Fruit fly (Drosophila melanogaster): ENCODE data around the gene PH4alphaSG1.

PH4alphaSG1 gene

DNA sequence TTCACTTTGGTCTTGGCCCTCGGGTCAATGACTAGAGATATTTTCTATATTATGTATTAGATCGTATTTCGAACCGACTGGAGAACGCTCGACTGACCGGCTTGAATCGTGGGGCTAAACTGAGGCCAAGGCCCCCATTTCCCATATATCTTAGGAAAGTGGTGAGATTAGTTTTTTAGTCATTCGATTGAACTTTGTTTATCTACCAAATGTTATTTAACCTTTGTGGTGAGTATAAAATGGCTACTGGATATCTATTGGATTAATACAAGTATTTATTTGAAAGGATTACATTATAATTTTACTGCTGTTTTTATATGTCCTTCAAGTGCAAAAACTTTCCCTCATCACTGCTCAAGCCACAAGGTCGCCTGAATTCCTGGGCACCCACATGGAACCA, 2.1 kb downstream of the PH4alphaSG1 start, which contains the start of gene CG31371:
Gene CG31371, minus strand, starts transcription at position 101 of the 400 bp plus-strand sequence.
- TF ChIP-seq psq (GFP tag; optimal IDR thresholded peaks at IDR 0.05): no peak
- no peak for TF ChIP-seq Rel (GFP tag; optimal IDR thresholded peaks at IDR 0.05)
- no peak for TF ChIP-seq Rel (tag; optimal IDR thresholded peaks at IDR 0.05)
- no peak for TF ChIP-seq br (GFP tag; optimal IDR thresholded peaks at IDR 0.05)
- TF ChIP-seq CG32264 (GFP tag; optimal IDR thresholded peaks at IDR 0.05): no peak
- no peak for TF ChIP-seq N (GFP tag; optimal IDR thresholded peaks at IDR 0.05)
- TF ChIP-seq Myc (optimal IDR thresholded peaks at IDR 0.05): no peak
- no peak for TF ChIP-seq usp (GFP tag; optimal IDR thresholded peaks at IDR 0.05)
- TF ChIP-seq GATAd (GFP tag; optimal IDR thresholded peaks at IDR 0.05): no peak
- no peak for TF ChIP-seq CrebA (GFP tag; optimal IDR thresholded peaks at IDR 0.05; ENCODE audit: borderline replicate concordance)
- no peak for TF ChIP-seq Hr83 (GFP tag; optimal IDR thresholded peaks at IDR 0.05; ENCODE audit: poor library complexity, severe bottlenecking)
- TF ChIP-seq foxo (GFP tag; optimal IDR thresholded peaks at IDR 0.05): no peak
- no peak for TF ChIP-seq sage (GFP tag; optimal IDR thresholded peaks at IDR 0.05)
- no peak for TF ChIP-seq tai (GFP tag; optimal IDR thresholded peaks at IDR 0.05)
- no peak for TF ChIP-seq OdsH (GFP tag; optimal IDR thresholded peaks at IDR 0.05)
- TF ChIP-seq lola (GFP tag; optimal IDR thresholded peaks at IDR 0.05): no peak
- TF ChIP-seq CG9705 (GFP tag; optimal IDR thresholded peaks at IDR 0.05): no peak
- no peak for TF ChIP-seq pan (optimal IDR thresholded peaks at IDR 0.05)
- TF ChIP-seq rgr (GFP tag; optimal IDR thresholded peaks at IDR 0.05): no peak
- TF ChIP-seq brk (GFP tag; optimal IDR thresholded peaks at IDR 0.05): no peak
- no peak for TF ChIP-seq dmrt93B (GFP tag; optimal IDR thresholded peaks at IDR 0.05)

DNA sequence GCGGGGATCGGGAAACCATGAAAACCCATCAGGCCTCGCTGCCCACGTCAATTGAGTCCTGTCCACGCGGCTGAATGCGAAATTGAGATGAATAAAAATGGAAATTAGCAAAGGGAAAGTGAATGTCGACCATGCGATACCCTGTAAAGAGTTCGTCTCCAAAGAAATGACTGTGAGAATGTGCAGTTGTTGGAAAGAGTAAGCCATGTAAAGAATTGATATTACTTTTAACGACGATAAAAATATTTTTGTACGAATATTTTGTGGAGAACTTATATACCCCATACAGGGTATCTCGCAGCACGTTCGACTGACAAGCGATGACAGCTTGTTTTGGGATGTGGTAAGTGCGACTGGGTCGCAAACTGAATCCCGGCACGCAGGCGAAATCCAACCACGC, 4.3 kb downstream of the PH4alphaSG1 start:
- no peak for TF ChIP-seq Dfd (GFP tag; optimal IDR thresholded peaks at IDR 0.05)
- TF ChIP-seq usp (GFP tag; optimal IDR thresholded peaks at IDR 0.05): no peak
- TF ChIP-seq fru (GFP tag; optimal IDR thresholded peaks at IDR 0.05): peak; percentile 50
- peak; percentile 53 for TF ChIP-seq ey (GFP tag; optimal IDR thresholded peaks at IDR 0.05)
- TF ChIP-seq rgr (GFP tag; optimal IDR thresholded peaks at IDR 0.05): peak; percentile 60
- peak; percentile 35 for TF ChIP-seq OdsH (GFP tag; optimal IDR thresholded peaks at IDR 0.05)
- no peak for TF ChIP-seq Rel (GFP tag; optimal IDR thresholded peaks at IDR 0.05)
- no peak for TF ChIP-seq Rel (tag; optimal IDR thresholded peaks at IDR 0.05)
- peak in 1 of 2 experiments; percentile 67 for TF ChIP-seq foxo (GFP tag; optimal IDR thresholded peaks at IDR 0.05)
- TF ChIP-seq br (GFP tag; optimal IDR thresholded peaks at IDR 0.05): peak; percentile 66
- TF ChIP-seq HLH106 (tag; optimal IDR thresholded peaks at IDR 0.05): peak; percentile 55
- TF ChIP-seq dmrt93B (GFP tag; optimal IDR thresholded peaks at IDR 0.05): peak; percentile 15
- TF ChIP-seq Abd-B (GFP tag; optimal IDR thresholded peaks at IDR 0.05): no peak
- peak; percentile 18 for TF ChIP-seq woc (GFP tag; optimal IDR thresholded peaks at IDR 0.05)
- peak; percentile 4 for TF ChIP-seq sv (GFP tag; optimal IDR thresholded peaks at IDR 0.05)
- TF ChIP-seq pan (optimal IDR thresholded peaks at IDR 0.05): peak; percentile 18
- TF ChIP-seq h (GFP tag; optimal IDR thresholded peaks at IDR 0.05): peak; percentile 69

DNA sequence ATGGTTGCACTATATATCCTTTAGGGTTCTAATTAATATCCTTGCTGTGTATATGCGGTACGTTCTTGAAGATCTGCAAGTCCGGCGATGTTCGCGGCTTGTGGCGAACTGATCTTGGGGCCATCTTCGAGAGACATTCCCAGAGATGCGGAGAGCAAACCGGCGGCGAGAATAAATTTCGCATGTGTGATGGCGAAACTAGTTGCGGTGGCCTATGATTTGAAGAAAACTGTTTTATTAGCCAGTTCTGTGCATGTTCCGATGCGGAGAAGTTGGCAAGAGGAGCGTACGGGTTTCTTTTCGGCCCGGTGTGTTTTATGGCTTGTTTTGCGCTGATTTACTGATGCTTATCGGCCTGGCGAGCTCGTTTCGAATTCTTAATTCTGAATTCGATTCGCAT, 5.2 kb downstream of the PH4alphaSG1 start, which contains the start of gene PH4alphaNE1:
Gene PH4alphaNE1, minus strand, starts transcription at position 101 of the 400 bp plus-strand sequence.
- no peak for TF ChIP-seq Myc (optimal IDR thresholded peaks at IDR 0.05)

DNA sequence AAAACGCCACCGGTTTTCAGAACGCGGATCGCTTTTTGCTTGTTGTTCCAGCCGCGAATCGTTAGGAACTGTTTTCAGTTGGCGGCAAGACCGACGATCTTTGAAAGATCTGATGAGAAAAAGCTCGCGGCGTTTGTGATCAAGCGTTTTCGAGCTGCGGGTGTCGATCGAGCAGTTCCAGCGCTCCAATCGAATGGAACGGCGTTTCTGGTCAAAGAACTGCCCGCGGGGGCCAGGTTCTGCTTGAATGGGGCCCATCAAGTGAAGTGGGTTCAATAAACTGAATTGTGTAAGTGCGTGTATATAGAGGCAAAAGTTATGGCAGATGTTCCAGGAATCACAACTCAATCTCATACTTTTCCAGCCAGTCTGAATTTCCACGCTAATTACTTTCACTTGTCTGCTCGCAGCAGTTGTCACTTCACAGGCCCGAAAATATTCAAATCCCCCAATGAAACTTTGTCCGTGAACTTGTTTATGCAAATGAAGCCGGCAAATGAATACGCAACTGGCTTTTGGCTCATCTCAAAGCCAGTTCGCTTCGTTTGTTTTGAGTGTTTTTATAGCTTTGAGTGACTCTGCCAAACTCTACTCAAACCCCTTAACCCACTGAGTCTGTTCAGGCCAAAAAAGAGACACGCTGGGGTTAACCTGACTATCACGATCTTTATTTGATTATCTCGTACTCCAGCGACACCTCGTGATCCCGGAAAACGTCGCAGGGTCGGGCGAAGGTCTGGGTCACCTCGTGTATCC, 9.2 kb downstream of the PH4alphaSG1 start, which contains the start of gene PH4alphaMP:
Gene PH4alphaMP, minus strand, starts transcription at position 51 of the 756 bp plus-strand sequence.
- no peak for TF ChIP-seq foxo (GFP tag; optimal IDR thresholded peaks at IDR 0.05)
- TF ChIP-seq Abd-B (GFP tag; optimal IDR thresholded peaks at IDR 0.05): no peak
- TF ChIP-seq fru (GFP tag; optimal IDR thresholded peaks at IDR 0.05): no peak
- TF ChIP-seq dsf (GFP tag; optimal IDR thresholded peaks at IDR 0.05; ENCODE audit: borderline replicate concordance): no peak
- no peak for TF ChIP-seq usp (GFP tag; optimal IDR thresholded peaks at IDR 0.05)
- no peak for TF ChIP-seq CG9705 (GFP tag; optimal IDR thresholded peaks at IDR 0.05)
- TF ChIP-seq lola (GFP tag; optimal IDR thresholded peaks at IDR 0.05): no peak
- no peak for TF ChIP-seq br (GFP tag; optimal IDR thresholded peaks at IDR 0.05)
- no peak for TF ChIP-seq Myc (optimal IDR thresholded peaks at IDR 0.05)
- TF ChIP-seq dmrt93B (GFP tag; optimal IDR thresholded peaks at IDR 0.05): no peak
- TF ChIP-seq pan (optimal IDR thresholded peaks at IDR 0.05): no peak

DNA sequence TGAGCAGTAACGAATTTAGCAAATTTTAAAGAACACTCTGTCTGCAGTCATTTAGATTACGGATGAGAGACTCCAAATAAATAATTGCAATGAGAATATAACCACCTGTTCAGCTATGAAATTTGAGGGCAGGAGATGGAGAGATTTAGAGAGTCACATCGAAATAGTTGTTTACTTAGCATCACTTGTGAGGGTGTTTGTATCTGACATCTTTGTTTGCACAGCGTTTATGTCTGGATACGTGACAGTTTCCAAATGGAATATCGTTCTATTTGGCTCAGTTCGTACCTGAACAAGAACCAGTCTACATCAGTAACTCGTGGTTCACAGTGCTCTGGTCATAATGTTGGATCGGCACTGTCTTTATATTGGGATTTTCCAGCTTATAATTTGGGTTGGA, 15.7 kb downstream of the PH4alphaSG1 start, which contains the start of gene PH4alphaSG2:
Gene PH4alphaSG2, plus strand, starts transcription at position 278 of the 400 bp plus-strand sequence.
- no peak for TF ChIP-seq br (GFP tag; optimal IDR thresholded peaks at IDR 0.05)
- peak; percentile 84 for TF ChIP-seq h (GFP tag; optimal IDR thresholded peaks at IDR 0.05)
- peak; percentile 4 for TF ChIP-seq OdsH (GFP tag; optimal IDR thresholded peaks at IDR 0.05)

Measured in whole organism, wandering third instar larva.